Worm (Caenorhabditis elegans) whole organism, L4 larva: ENCODE data around the gene B0228.1.

Experiments
- D1046.2 ChIP-seq: fragments of 200-800 bp; sonication (Bioruptor generic); IDR thresholded peaks from 2 replicates; pipeline ENCODE4 v1.3.6; 2022; ENCODE audit warnings: missing genetic modification characterization, missing compliant biosample characterization
- F26F4.8 ChIP-seq: fragments of 200-800 bp; sonication (Bioruptor generic); conservative IDR thresholded peaks from 2 replicates; pipeline ENCODE4 v1.3.6; 2022; ENCODE audit warnings: missing genetic modification characterization, missing compliant biosample characterization
- R02D3.7 ChIP-seq: fragments of 150-350 bp; sonication (generic microtip); optimal IDR thresholded peaks from 3 replicates; lab custom pipeline; 2014; ENCODE audit warnings: missing biosample characterization, missing genetic modification characterization
- T20F7.1 ChIP-seq: fragments of 200-800 bp; sonication (Bioruptor generic); optimal IDR thresholded peaks from 2 replicates; lab custom pipeline; 2018; ENCODE audit warnings: mild to moderate bottlenecking, missing genetic modification characterization, missing compliant biosample characterization
- T26A8.4 ChIP-seq: fragments of 200-800 bp; sonication (Bioruptor generic); IDR thresholded peaks from 2 replicates; pipeline ENCODE4 v1.3.6; 2022; ENCODE audit warnings: missing genetic modification characterization, missing compliant biosample characterization
- Y105C5A.15 ChIP-seq: fragments of 200-800 bp; sonication (Bioruptor generic); IDR thresholded peaks from 2 replicates; pipeline ENCODE4 v1.3.6; 2022; ENCODE audit warnings: missing genetic modification characterization, missing compliant biosample characterization
- Y75B8A.6 ChIP-seq: fragments of 200-800 bp; sonication (Bioruptor generic); IDR thresholded peaks from 2 replicates; pipeline ENCODE4 v1.3.6; 2022; ENCODE audit warnings: missing genetic modification reagents, missing genetic modification characterization, missing compliant biosample characterization
- ZK337.2 ChIP-seq: fragments of 200-800 bp; sonication (Bioruptor generic); IDR thresholded peaks from 2 replicates; pipeline ENCODE4 v1.3.6; 2022; ENCODE audit warnings: missing genetic modification reagents, missing genetic modification characterization, missing compliant biosample characterization
- ama-1 ChIP-seq: fragments of 150-350 bp; optimal IDR thresholded peaks from 2 replicates; lab custom pipeline; 2014; ENCODE audit warnings: inconsistent platforms, mixed read lengths
- attf-4 ChIP-seq: sonication (generic microtip); optimal IDR thresholded peaks from 3 replicates; lab custom pipeline; 2017; ENCODE audit warnings: missing biosample characterization, missing genetic modification characterization
- ceh-32 ChIP-seq: sonication (generic microtip); optimal IDR thresholded peaks from 2 replicates; lab custom pipeline; 2016; ENCODE audit warnings: mild to moderate bottlenecking, missing genetic modification characterization, missing compliant biosample characterization; ENCODE audit not compliant: poor library complexity
- ceh-44 ChIP-seq: fragments of 200-800 bp; sonication (Bioruptor generic); IDR thresholded peaks from 2 replicates; pipeline ENCODE4 v1.3.6; 2022; ENCODE audit warnings: missing genetic modification reagents, missing genetic modification characterization, missing compliant biosample characterization
- ceh-62 ChIP-seq: sonication (generic microtip); optimal IDR thresholded peaks from 2 replicates; lab custom pipeline; 2017; ENCODE audit warnings: missing biosample characterization, missing genetic modification characterization
- ces-1 ChIP-seq: fragments of 150-350 bp; sonication (generic microtip); optimal IDR thresholded peaks from 4 replicates; lab custom pipeline; 2014; ENCODE audit warnings: missing biosample characterization, missing genetic modification reagents, missing genetic modification characterization
- cey-2 ChIP-seq: sonication (generic microtip); optimal IDR thresholded peaks from 3 replicates; lab custom pipeline; 2017; ENCODE audit warnings: missing genetic modification characterization, mild to moderate bottlenecking, missing compliant biosample characterization, antibody characterized with exemption, borderline replicate concordance; ENCODE audit not compliant: insufficient read depth
- ctbp-1 ChIP-seq: fragments of 200-800 bp; sonication (Bioruptor generic); IDR thresholded peaks from 2 replicates; pipeline ENCODE4 v1.3.6; 2022; ENCODE audit warnings: missing genetic modification reagents, missing genetic modification characterization, missing compliant biosample characterization
- daf-12 ChIP-seq: fragments of 150-350 bp; optimal IDR thresholded peaks from 2 replicates; lab custom pipeline; 2014; ENCODE audit warnings: missing biosample characterization, missing genetic modification reagents, missing genetic modification characterization
- daf-19 ChIP-seq: fragments of 200-800 bp; sonication (Bioruptor generic); conservative IDR thresholded peaks from 2 replicates; pipeline ENCODE4 v1.3.6; 2022; ENCODE audit warnings: missing genetic modification characterization, missing compliant biosample characterization
- daf-8 ChIP-seq: fragments of 200-800 bp; sonication (Bioruptor generic); IDR thresholded peaks from 2 replicates; pipeline ENCODE4 v1.3.6; 2022; ENCODE audit warnings: missing genetic modification characterization, missing compliant biosample characterization
- dmd-6 ChIP-seq: fragments of 200-800 bp; sonication (Bioruptor generic); IDR thresholded peaks from 2 replicates; pipeline ENCODE4 v1.3.6; 2022; ENCODE audit warnings: missing genetic modification reagents, missing genetic modification characterization, missing compliant biosample characterization
- dmd-9 ChIP-seq: fragments of 200-800 bp; sonication (Bioruptor generic); IDR thresholded peaks from 2 replicates; pipeline ENCODE4 v1.3.6; 2022; ENCODE audit warnings: missing genetic modification reagents, missing genetic modification characterization, missing compliant biosample characterization
- dpl-1 ChIP-seq: fragments of 150-350 bp; optimal IDR thresholded peaks from 2 replicates; lab custom pipeline; 2014; ENCODE audit warnings: missing biosample characterization, missing genetic modification reagents, missing genetic modification characterization
- dve-1 ChIP-seq: sonication (generic microtip); optimal IDR thresholded peaks from 2 replicates; lab custom pipeline; 2017; ENCODE audit warnings: antibody characterized with exemption, mild to moderate bottlenecking, missing genetic modification characterization, missing compliant biosample characterization; ENCODE audit not compliant: insufficient read depth
- egl-43 ChIP-seq: fragments of 200-800 bp; sonication (Bioruptor generic); IDR thresholded peaks from 2 replicates; pipeline ENCODE4 v1.3.6; 2022; ENCODE audit warnings: missing genetic modification reagents, missing genetic modification characterization, missing compliant biosample characterization
- hif-1 ChIP-seq, 2 experiments: sonication (generic microtip); optimal IDR thresholded peaks; 2 replicates each; lab custom pipeline; 2016 to 2017; ENCODE audit warnings: missing compliant biosample characterization in 2 of 2, missing genetic modification characterization in 2 of 2, missing genetic modification reagents in 2 of 2, missing genotype in 2 of 2, mild to moderate bottlenecking in 1 of 2
- hlh-30 ChIP-seq: sonication (generic microtip); optimal IDR thresholded peaks from 2 replicates; lab custom pipeline; 2017; ENCODE audit warnings: antibody characterized with exemption, mild to moderate bottlenecking, missing genetic modification characterization, missing compliant biosample characterization; ENCODE audit not compliant: insufficient read depth
- lin-13 ChIP-seq: fragments of 150-350 bp; optimal IDR thresholded peaks from 2 replicates; lab custom pipeline; 2014; ENCODE audit warnings: missing biosample characterization, missing genetic modification reagents, missing genetic modification characterization
- lin-15B ChIP-seq: fragments of 150-350 bp; sonication (generic microtip); optimal IDR thresholded peaks from 3 replicates; lab custom pipeline; 2014; ENCODE audit warnings: missing biosample characterization, missing genetic modification characterization
- lin-29 ChIP-seq: fragments of 200-800 bp; sonication (Bioruptor generic); IDR thresholded peaks from 2 replicates; pipeline ENCODE4 v1.3.6; 2022; ENCODE audit warnings: missing genetic modification reagents, missing genetic modification characterization, missing compliant biosample characterization
- lin-39 ChIP-seq: fragments of 150-350 bp; optimal IDR thresholded peaks from 2 replicates; lab custom pipeline; 2014; ENCODE audit warnings: missing biosample characterization, missing genetic modification reagents, missing genetic modification characterization
- lir-3 ChIP-seq: sonication (generic microtip); optimal IDR thresholded peaks from 2 replicates; lab custom pipeline; 2016; ENCODE audit warnings: mild to moderate bottlenecking, missing genetic modification characterization, missing compliant biosample characterization
- lsy-2 ChIP-seq, 2 experiments: fragments of 150-350 bp in 1 of 2; sonication (generic microtip) in 1 of 2; optimal IDR thresholded peaks; 2 replicates each; lab custom pipeline; 2014 to 2017; ENCODE audit warnings: missing biosample characterization in 2 of 2, missing genetic modification characterization in 2 of 2
- madf-5 ChIP-seq, 2 experiments: fragments of 200-800 bp; sonication (Bioruptor generic); IDR thresholded peaks; 2 replicates each; pipeline ENCODE4 v1.3.6; 2022; ENCODE audit warnings: missing compliant biosample characterization in 2 of 2, missing genetic modification characterization in 2 of 2
- mdt-29 ChIP-seq: fragments of 200-800 bp; sonication (Bioruptor generic); IDR thresholded peaks from 2 replicates; pipeline ENCODE4 v1.3.6; 2022; ENCODE audit warnings: missing genetic modification reagents, missing genetic modification characterization, missing compliant biosample characterization
- mxl-3 ChIP-seq: fragments of 200-800 bp; sonication (Bioruptor generic); optimal IDR thresholded peaks from 2 replicates; lab custom pipeline; 2018; ENCODE audit warnings: mild to moderate bottlenecking, missing genetic modification characterization, missing compliant biosample characterization
- nhr-10 ChIP-seq: fragments of 150-350 bp; optimal IDR thresholded peaks from 2 replicates; lab custom pipeline; 2014; ENCODE audit warnings: missing biosample characterization, missing genetic modification characterization
- nhr-102 ChIP-seq: sonication (generic microtip); optimal IDR thresholded peaks from 2 replicates; lab custom pipeline; 2016; ENCODE audit warnings: mild to moderate bottlenecking, missing genetic modification characterization, moderate library complexity, missing compliant biosample characterization
- nhr-237 ChIP-seq: sonication (generic microtip); optimal IDR thresholded peaks from 2 replicates; lab custom pipeline; 2017; ENCODE audit warnings: missing biosample characterization, missing genetic modification characterization
- nhr-28 ChIP-seq: fragments of 150-350 bp; optimal IDR thresholded peaks from 2 replicates; lab custom pipeline; 2014; ENCODE audit warnings: missing biosample characterization, missing genetic modification characterization
- nhr-42 ChIP-seq: fragments of 200-800 bp; sonication (Bioruptor generic); IDR thresholded peaks from 2 replicates; pipeline ENCODE4 v1.3.6; 2022; ENCODE audit warnings: missing genetic modification characterization, missing compliant biosample characterization
- nhr-48 ChIP-seq: sonication (generic microtip); optimal IDR thresholded peaks from 2 replicates; lab custom pipeline; 2016; ENCODE audit warnings: mild to moderate bottlenecking, missing genetic modification characterization, missing compliant biosample characterization
- nhr-6 ChIP-seq: fragments of 150-350 bp; optimal IDR thresholded peaks from 2 replicates; lab custom pipeline; 2014; ENCODE audit warnings: missing biosample characterization, missing genetic modification characterization
- nhr-77 ChIP-seq: fragments of 150-350 bp; optimal IDR thresholded peaks from 2 replicates; lab custom pipeline; 2014; ENCODE audit warnings: missing biosample characterization, missing genetic modification characterization
- php-3 ChIP-seq: fragments of 200-800 bp; sonication (Bioruptor generic); IDR thresholded peaks from 2 replicates; pipeline ENCODE4 v1.3.6; 2022; ENCODE audit warnings: missing genetic modification reagents, missing genetic modification characterization, missing compliant biosample characterization
- saeg-2 ChIP-seq: fragments of 200-800 bp; sonication (Bioruptor generic); IDR thresholded peaks from 2 replicates; pipeline ENCODE4 v1.3.6; 2022; ENCODE audit warnings: missing genetic modification reagents, missing genetic modification characterization, missing compliant biosample characterization
- sdz-12 ChIP-seq: fragments of 200-800 bp; sonication (Bioruptor generic); optimal IDR thresholded peaks from 2 replicates; lab custom pipeline; 2018; ENCODE audit warnings: mild to moderate bottlenecking, missing genetic modification characterization, missing compliant biosample characterization
- snpc-4 ChIP-seq: fragments of 150-350 bp; optimal IDR thresholded peaks from 2 replicates; lab custom pipeline; 2014; ENCODE audit warnings: missing biosample characterization, missing genetic modification characterization
- tag-97 ChIP-seq: fragments of 200-800 bp; sonication (Bioruptor generic); IDR thresholded peaks from 2 replicates; pipeline ENCODE4 v1.3.6; 2022; ENCODE audit warnings: missing genetic modification characterization, missing compliant biosample characterization
- unc-39 ChIP-seq: sonication (generic microtip); optimal IDR thresholded peaks from 2 replicates; lab custom pipeline; 2017; ENCODE audit warnings: missing biosample characterization, missing genetic modification characterization
- unc-62 ChIP-seq, 3 experiments: fragments of 150-350 bp in 1 of 3; sonication (generic microtip); optimal IDR thresholded peaks in 2 of 3; peaks in 1 of 3; 1 replicate in 1 of 3; 2 replicates in 2 of 3; lab custom pipeline; 2014 to 2017; ENCODE audit warnings: missing biosample characterization in 3 of 3, missing genetic modification characterization in 3 of 3, missing genetic modification reagents in 3 of 3, missing genotype in 1 of 3
- ztf-11 ChIP-seq: fragments of 150-350 bp; optimal IDR thresholded peaks from 2 replicates; lab custom pipeline; 2014; ENCODE audit warnings: missing biosample characterization, missing genetic modification characterization
- ztf-7 ChIP-seq: fragments of 150-350 bp; optimal IDR thresholded peaks from 2 replicates; lab custom pipeline; 2014; ENCODE audit warnings: missing biosample characterization, missing genetic modification characterization

B0228.1 gene

ce11 chrII:7708540-7708939 is 46.6 kb upstream of the B0228.1 start, which contains the start of gene B0495.9 (continued):
- TF ChIP-seq mdt-29 (no peak), php-3 (0 out of 2 replicates have a peak, but pooled peaks have one; percentile 15), nhr-48 (tag; lab: Kevin White, UChicago) (no peak), attf-4 (tag; lab: Kevin White, UChicago) (no peak), ceh-62 (tag; lab: Kevin White, UChicago) (no peak), saeg-2 (GFP tag; lab: Robert Waterston, UW) (no peak), daf-19 (GFP tag; lab: Robert Waterston, UW) (no peak), nhr-10 (tag; lab: Kevin White, UChicago) (no peak), daf-8 (no peak), ztf-11 (tag; lab: Kevin White, UChicago) (no peak), unc-62 (GFP tag; optimal IDR thresholded peaks at IDR 0.05 in 1 of 2; lab: Kevin White, UChicago) (peak in 1 of 2 experiments; percentile 21), unc-62 (tag; optimal IDR thresholded peaks at IDR 0.05; lab: Kevin White, UChicago) (no peak), ama-1 (lab: Kevin White, UChicago) (no peak), mxl-3 (GFP tag; lab: Kevin White, UChicago) (peak; percentile 41), cey-2 (tag; lab: Kevin White, UChicago) (no peak), ceh-32 (tag; lab: Kevin White, UChicago) (no peak), dmd-6 (GFP tag; lab: Robert Waterston, UW) (peak; percentile 33; the same call in 1 of the 2 replicates), nhr-42 (GFP tag; lab: Robert Waterston, UW) (no peak), nhr-28 (tag; lab: Kevin White, UChicago) (peak; percentile 28), ztf-7 (no peak), nhr-237 (no peak), nhr-102 (no peak), dmd-9 (GFP tag; lab: Robert Waterston, UW) (0 out of 2 replicates have a peak, but pooled peaks have one; percentile 17), R02D3.7 (tag; lab: Kevin White, UChicago) (no peak), Y75B8A.6 (GFP tag; lab: Robert Waterston, UW) (no peak), lsy-2 (tag; optimal IDR thresholded peaks at IDR 0.05; lab: Kevin White, UChicago) (peak in 1 of 2 experiments; percentile 52), Y105C5A.15 (GFP tag; lab: Robert Waterston, UW) (no peak), hif-1 (tag; optimal IDR thresholded peaks at IDR 0.05; lab: Kevin White, UChicago) (peak in 1 of 2 experiments; percentile 49), egl-43 (GFP tag; lab: Robert Waterston, UW) (no peak), nhr-6 (peak; percentile 21), nhr-77 (tag; lab: Kevin White, UChicago) (no peak), madf-5 (GFP tag; IDR thresholded peaks at IDR 0.05; lab: Robert Waterston, UW) (no peak), ces-1 (GFP tag; lab: Kevin White, UChicago) (no peak), lir-3 (no peak), daf-12 (tag; lab: Kevin White, UChicago) (no peak), ceh-44 (GFP tag; lab: Robert Waterston, UW) (no peak), F26F4.8 (GFP tag; lab: Robert Waterston, UW) (no peak), unc-39 (no peak), lin-15B (no peak), T20F7.1 (GFP tag; lab: Kevin White, UChicago) (no peak), hlh-30 (no peak), D1046.2 (no peak), lin-39 (tag; lab: Kevin White, UChicago) (no peak), tag-97 (GFP tag; lab: Robert Waterston, UW) (no peak), sdz-12 (GFP tag; lab: Kevin White, UChicago) (no peak), snpc-4 (no peak), lin-13 (GFP tag; lab: Kevin White, UChicago) (no peak), dve-1 (tag; lab: Kevin White, UChicago) (no peak), ctbp-1 (GFP tag; lab: Robert Waterston, UW) (peak; percentile 51; the same call in 1 of the 2 replicates), T26A8.4 (peak; percentile 47; the same call in 1 of the 2 replicates), ZK337.2 (no peak), dpl-1 (GFP tag; lab: Kevin White, UChicago) (peak; percentile 43), lin-29 (no peak)
